Worm (Caenorhabditis elegans): ENCODE results near the gene srt-29.

DNA sequence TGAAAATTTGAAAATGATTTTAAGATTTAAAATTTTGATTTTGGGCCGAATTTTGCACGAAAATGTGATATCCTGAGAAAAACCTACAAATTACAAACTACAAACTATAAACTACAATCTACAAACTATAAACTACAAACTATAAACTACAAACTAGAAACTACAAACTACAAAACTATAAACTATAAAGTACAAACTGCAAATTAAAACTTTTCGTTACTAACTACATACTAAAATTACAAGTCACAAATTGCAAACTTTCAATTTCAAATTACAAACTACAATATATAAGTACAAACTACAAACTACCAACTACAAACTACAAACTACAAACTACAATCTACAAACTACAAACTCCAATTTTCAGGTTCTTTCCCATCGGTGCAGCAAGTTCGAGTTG, 35.4 kb downstream of the srt-29 start:
- TF ChIP-seq nhr-232 (tag; optimal IDR thresholded peaks at IDR 0.05) (no peak), sox-2 (GFP tag; IDR thresholded peaks at IDR 0.05) (no peak)

All from whole organism, late embryonic.